Worm (Caenorhabditis elegans): ENCODE results near the gene his-61.

DNA sequence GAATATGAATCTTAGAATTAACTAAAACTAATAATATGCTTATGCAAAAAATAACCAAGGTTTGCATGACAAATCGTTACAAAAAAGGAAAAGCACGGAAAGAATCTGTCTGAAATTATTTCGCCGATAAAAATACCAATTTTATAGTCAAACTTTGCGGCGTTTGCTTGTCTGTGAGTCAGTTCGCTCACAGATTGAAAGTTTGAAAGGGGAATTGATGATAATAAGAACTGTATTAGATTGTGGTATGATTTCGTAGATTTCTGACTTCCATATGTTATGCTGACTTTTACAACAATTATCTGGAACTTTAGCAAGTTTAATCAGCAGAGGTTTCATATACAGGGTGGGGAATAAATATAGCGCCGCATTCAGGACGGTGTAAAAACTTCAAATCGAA, 25.8 kb downstream of the his-61 start, which contains the start of gene F13B6.2:
- TF ChIP-seq pha-4 (GFP tag; IDR thresholded peaks at IDR 0.05), result no peak
- no peak for TF ChIP-seq pha-4 (tag; optimal IDR thresholded peaks at IDR 0.05)
- TF ChIP-seq ztf-11 (tag; optimal IDR thresholded peaks at IDR 0.05), result no peak
- TF ChIP-seq unc-62 (GFP tag; optimal IDR thresholded peaks at IDR 0.05 in 1 of 2), result no peak
- TF ChIP-seq unc-62 (tag; optimal IDR thresholded peaks at IDR 0.05), result no peak
- TF ChIP-seq R02D3.7 (tag; optimal IDR thresholded peaks at IDR 0.05), result no peak
- TF ChIP-seq nhr-25 (tag; optimal IDR thresholded peaks at IDR 0.05; ENCODE audit: borderline replicate concordance, insufficient read depth), result no peak
- no peak for TF ChIP-seq nhr-6 (tag; optimal IDR thresholded peaks at IDR 0.05)
- TF ChIP-seq egl-27 (tag; optimal IDR thresholded peaks at IDR 0.05), result no peak
- no peak for TF ChIP-seq ces-1 (GFP tag; optimal IDR thresholded peaks at IDR 0.05)
- no peak for TF ChIP-seq mep-1 (tag; optimal IDR thresholded peaks at IDR 0.05)
- TF ChIP-seq mdt-29 (GFP tag; IDR thresholded peaks at IDR 0.05), result no peak
- TF ChIP-seq nhr-77 (tag; optimal IDR thresholded peaks at IDR 0.05), result no peak
- TF ChIP-seq lin-1 (GFP tag; IDR thresholded peaks at IDR 0.05), result no peak
